Worm (Caenorhabditis elegans): ENCODE measurements around the gene col-110.
A peak's percentile ranks its signal among the peaks of the same experiment; 100 is the strongest.

Gene col-110

ce11 chrIV:4608661-4609060 is 807 bp downstream of the col-110 start:
- TF ChIP-seq cnd-1 (tag; optimal IDR thresholded peaks at IDR 0.05) (no peak), bed-3 (GFP tag; optimal IDR thresholded peaks at IDR 0.05) (no peak), nhr-28 (tag; optimal IDR thresholded peaks at IDR 0.05) (no peak), M03D4.4 (tag; optimal IDR thresholded peaks at IDR 0.05) (no peak)

ce11 chrIV:4605608-4606007 is 3.9 kb downstream of the col-110 start, which contains the start of gene nspg-10:
nspg-10 (plus strand) TSS chrIV:4605786.
- TF ChIP-seq zip-8 (tag; optimal IDR thresholded peaks at IDR 0.05) (no peak), unc-39 (tag; optimal IDR thresholded peaks at IDR 0.05) (no peak), nhr-237 (tag; optimal IDR thresholded peaks at IDR 0.05) (no peak), mep-1 (tag; optimal IDR thresholded peaks at IDR 0.05) (no peak), M03D4.4 (tag; optimal IDR thresholded peaks at IDR 0.05) (no peak), tbx-8 (GFP tag; optimal IDR thresholded peaks at IDR 0.05) (no peak), cnd-1 (tag; optimal IDR thresholded peaks at IDR 0.05) (no peak)

DNA sequence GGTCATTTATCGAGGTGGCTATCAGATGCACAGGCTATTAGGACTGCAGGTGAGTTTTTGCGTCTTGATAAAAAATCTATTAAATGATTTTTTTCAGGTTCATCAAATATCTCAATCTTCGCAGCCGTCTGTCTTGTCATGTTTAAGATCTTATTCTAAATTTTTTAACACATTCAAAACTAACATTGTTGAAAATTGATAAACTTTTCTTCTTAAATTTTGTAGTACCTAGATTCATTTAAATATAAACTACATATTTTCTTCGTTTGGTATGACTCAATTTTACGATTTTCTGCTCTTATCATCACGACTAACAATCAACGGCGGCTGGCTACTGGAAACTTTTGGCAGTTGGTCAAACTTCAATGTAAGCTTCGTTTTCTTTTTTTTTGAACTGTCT is 6.9 kb downstream of the col-110 start, which contains the start of gene F19C7.4:
Gene F19C7.4, plus strand, starts transcription at position 301 of the 400 bp plus-strand sequence.
- TF ChIP-seq cnd-1 (tag; optimal IDR thresholded peaks at IDR 0.05) (no peak), unc-62 (GFP tag; optimal IDR thresholded peaks at IDR 0.05) (no peak), lin-32 (GFP tag; optimal IDR thresholded peaks at IDR 0.05) (no peak), ceh-39 (tag; optimal IDR thresholded peaks at IDR 0.05) (no peak), ham-2 (GFP tag; optimal IDR thresholded peaks at IDR 0.05) (no peak), zip-8 (tag; optimal IDR thresholded peaks at IDR 0.05) (no peak), sptf-1 (tag; optimal IDR thresholded peaks at IDR 0.05) (no peak)

DNA sequence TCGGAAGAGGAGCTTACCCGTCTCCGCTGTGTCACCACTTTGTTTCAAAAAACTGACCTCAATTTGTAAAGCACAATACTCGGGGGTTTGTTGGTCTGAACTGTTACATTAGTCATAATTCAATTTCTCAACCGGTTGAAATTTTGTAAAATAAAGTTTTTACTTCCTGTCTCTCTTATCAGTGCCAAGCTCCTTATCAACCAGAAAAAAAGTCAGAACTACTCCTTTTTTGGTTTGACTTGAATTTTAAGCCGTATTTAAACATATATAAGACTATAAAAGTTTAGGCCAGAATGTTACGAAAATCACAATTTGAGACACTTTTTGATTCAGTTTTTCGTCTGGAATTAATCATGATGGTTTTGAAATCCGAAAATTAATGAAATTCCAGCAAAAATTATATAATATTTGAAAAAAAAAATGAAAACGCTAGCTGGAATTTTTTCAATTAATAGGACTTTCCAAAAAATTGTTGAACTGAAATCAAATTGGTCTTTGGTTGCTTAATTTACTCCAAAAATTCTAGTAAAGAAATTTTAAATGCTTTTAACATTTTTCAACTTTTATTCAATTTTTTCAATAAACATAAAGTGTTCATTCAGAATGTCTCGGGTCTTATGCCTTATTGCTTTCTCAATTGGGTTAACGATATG is 10.0 kb downstream of the col-110 start, which contains the start of gene F19C7.2:
Gene F19C7.2, plus strand, starts transcription at position 603 of the 653 bp plus-strand sequence.
- TF ChIP-seq sem-2 (GFP tag; optimal IDR thresholded peaks at IDR 0.05) (no peak), unc-39 (tag; optimal IDR thresholded peaks at IDR 0.05) (no peak), nhr-12 (tag; optimal IDR thresholded peaks at IDR 0.05) (no peak), snpc-4 (tag; optimal IDR thresholded peaks at IDR 0.05) (no peak), pha-4 (tag; optimal IDR thresholded peaks at IDR 0.05) (no peak), zip-8 (tag; optimal IDR thresholded peaks at IDR 0.05) (no peak), nhr-76 (tag; optimal IDR thresholded peaks at IDR 0.05) (no peak)

DNA sequence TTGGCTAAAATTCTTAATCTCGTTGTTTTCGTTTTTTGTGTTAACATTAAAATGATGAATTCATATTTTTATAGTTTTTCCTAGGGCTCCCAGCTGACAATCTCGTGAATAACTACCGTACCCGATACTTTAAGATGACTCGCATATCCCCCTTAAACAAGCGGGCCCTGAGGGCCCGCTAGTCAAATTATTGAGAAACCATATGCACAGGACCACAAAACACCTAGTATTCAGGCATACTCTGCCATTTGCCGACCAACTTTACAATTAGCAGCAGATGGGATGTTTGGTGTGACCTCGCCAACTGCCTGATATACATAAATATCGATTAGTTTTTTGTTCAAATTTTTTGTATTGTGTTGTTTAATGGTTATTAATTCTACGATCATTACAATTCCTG is 12.6 kb downstream of the col-110 start, which contains the start of gene F19C7.3:
Gene F19C7.3, plus strand, starts transcription at position 301 of the 400 bp plus-strand sequence.
- TF ChIP-seq ceh-39 (tag; optimal IDR thresholded peaks at IDR 0.05): peak; percentile 23
- TF ChIP-seq hlh-1 (tag; optimal IDR thresholded peaks at IDR 0.05): peak; percentile 41
- TF ChIP-seq lsy-2 (tag; optimal IDR thresholded peaks at IDR 0.05): no peak
- TF ChIP-seq ham-2 (GFP tag; optimal IDR thresholded peaks at IDR 0.05): no peak
- TF ChIP-seq elt-3 (tag; optimal IDR thresholded peaks at IDR 0.05): no peak

- peak; percentile 41 for TF ChIP-seq ham-2 (GFP tag; optimal IDR thresholded peaks at IDR 0.05)
- no peak for TF ChIP-seq unc-39 (tag; optimal IDR thresholded peaks at IDR 0.05)
- peak; percentile 31 for TF ChIP-seq pha-4 (tag; optimal IDR thresholded peaks at IDR 0.05)
- no peak for TF ChIP-seq sem-2 (GFP tag; optimal IDR thresholded peaks at IDR 0.05)
- TF ChIP-seq mab-5 (tag; optimal IDR thresholded peaks at IDR 0.05): no peak
- TF ChIP-seq cnd-1 (tag; optimal IDR thresholded peaks at IDR 0.05): peak; percentile 0
- TF ChIP-seq ces-1 (GFP tag; optimal IDR thresholded peaks at IDR 0.05): no peak
Measured at ce11 chrIV:4588408-4588807, 21.1 kb downstream of the col-110 start.

DNA sequence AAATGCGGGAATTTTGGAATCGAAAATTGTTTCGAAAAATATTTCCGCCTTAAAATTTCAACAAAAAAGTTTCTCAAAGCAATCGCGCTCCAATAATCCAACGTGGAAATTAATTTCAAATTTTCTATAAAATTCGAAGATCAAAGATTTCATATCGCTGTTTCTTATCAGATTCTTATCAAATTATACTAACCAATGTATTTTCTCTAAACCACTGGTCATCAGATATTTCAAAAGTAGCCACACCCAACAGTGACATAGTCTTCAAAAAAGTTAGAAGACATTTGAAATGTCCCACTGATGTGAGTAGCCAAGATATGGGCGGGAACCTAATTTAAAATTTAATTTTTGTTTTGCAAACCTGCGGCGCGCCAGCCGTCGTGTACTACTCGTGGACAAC is 21.9 kb downstream of the col-110 start:
- TF ChIP-seq bed-3 (GFP tag; optimal IDR thresholded peaks at IDR 0.05) (no peak), hlh-1 (tag; optimal IDR thresholded peaks at IDR 0.05) (no peak), lin-13 (tag; optimal IDR thresholded peaks at IDR 0.05) (no peak), nhr-2 (tag; optimal IDR thresholded peaks at IDR 0.05) (no peak), elt-1 (tag; optimal IDR thresholded peaks at IDR 0.05; ENCODE audit: borderline replicate concordance, insufficient read depth) (no peak), flh-1 (GFP tag; optimal IDR thresholded peaks at IDR 0.05) (no peak)
